Worm (Caenorhabditis elegans) whole organism, L2 larva: ENCODE measurements around the gene F19H6.6.

ENCODE experiments used
- C34F6.9 ChIP-seq: fragments of 150-350 bp; optimal IDR thresholded peaks from 2 replicates; lab custom pipeline; 2014; ENCODE audit warnings: missing biosample characterization, missing genetic modification characterization
- F13H6.1 ChIP-seq: sonication (generic microtip); optimal IDR thresholded peaks from 2 replicates; lab custom pipeline; 2016; ENCODE audit warnings: missing genetic modification characterization, missing compliant biosample characterization
- R02D3.7 ChIP-seq: fragments of 150-350 bp; optimal IDR thresholded peaks from 2 replicates; lab custom pipeline; 2014; ENCODE audit warnings: missing biosample characterization, missing genetic modification characterization
- Y55F3AM.14 ChIP-seq: fragments of 200-800 bp; sonication (Bioruptor generic); optimal IDR thresholded peaks from 2 replicates; lab custom pipeline; 2018; ENCODE audit warnings: mild to moderate bottlenecking, missing genetic modification characterization, missing compliant biosample characterization
- ZK546.5 ChIP-seq: sonication (generic microtip); optimal IDR thresholded peaks from 2 replicates; lab custom pipeline; 2017; ENCODE audit warnings: missing biosample characterization, missing genetic modification characterization
- alr-1 ChIP-seq: fragments of 150-350 bp; optimal IDR thresholded peaks from 2 replicates; lab custom pipeline; 2014; ENCODE audit warnings: missing biosample characterization, missing genetic modification characterization
- aly-2 ChIP-seq: fragments of 150-350 bp; optimal IDR thresholded peaks from 2 replicates; lab custom pipeline; 2014; ENCODE audit warnings: missing biosample characterization, missing genetic modification characterization
- ama-1 ChIP-seq: fragments of 150-350 bp; optimal IDR thresholded peaks from 2 replicates; lab custom pipeline; 2018; ENCODE audit warnings: inconsistent platforms
- blmp-1 ChIP-seq: sonication (generic microtip); optimal IDR thresholded peaks from 2 replicates; lab custom pipeline; 2017; ENCODE audit warnings: missing genetic modification characterization, mild to moderate bottlenecking, missing compliant biosample characterization, antibody characterized with exemption, moderate library complexity; ENCODE audit not compliant: insufficient read depth
- ceh-16 ChIP-seq: fragments of 150-350 bp; optimal IDR thresholded peaks from 2 replicates; lab custom pipeline; 2014; ENCODE audit warnings: missing biosample characterization, missing genetic modification characterization
- ceh-82 ChIP-seq: fragments of 150-350 bp; optimal IDR thresholded peaks from 2 replicates; lab custom pipeline; 2014; ENCODE audit warnings: missing biosample characterization, missing genetic modification characterization
- crh-2 ChIP-seq: sonication (generic microtip); optimal IDR thresholded peaks from 2 replicates; lab custom pipeline; 2017; ENCODE audit warnings: missing biosample characterization, missing genetic modification characterization
- egl-27 ChIP-seq: sonication (generic microtip); optimal IDR thresholded peaks from 3 replicates; lab custom pipeline; 2017; ENCODE audit warnings: missing biosample characterization, missing genetic modification reagents, missing genetic modification characterization
- elt-1 ChIP-seq: fragments of 150-350 bp; optimal IDR thresholded peaks from 2 replicates; lab custom pipeline; 2014; ENCODE audit warnings: missing biosample characterization, missing genetic modification characterization
- elt-3 ChIP-seq: sonication (generic microtip); optimal IDR thresholded peaks from 2 replicates; lab custom pipeline; 2017; ENCODE audit warnings: missing biosample characterization, missing genetic modification characterization
- fos-1 ChIP-seq: fragments of 150-350 bp; optimal IDR thresholded peaks from 2 replicates; lab custom pipeline; 2014; ENCODE audit warnings: missing biosample characterization, missing genetic modification characterization
- lin-11 ChIP-seq: fragments of 150-350 bp; sonication (generic microtip); optimal IDR thresholded peaks from 2 replicates; lab custom pipeline; 2014; ENCODE audit warnings: missing biosample characterization, missing genetic modification characterization, inconsistent platforms, mixed read lengths
- lin-13 ChIP-seq: fragments of 150-350 bp; optimal IDR thresholded peaks from 2 replicates; lab custom pipeline; 2014; ENCODE audit warnings: missing biosample characterization, missing genetic modification reagents, missing genetic modification characterization
- lin-39 ChIP-seq: fragments of 150-350 bp; optimal IDR thresholded peaks from 2 replicates; lab custom pipeline; 2014; ENCODE audit warnings: missing biosample characterization, missing genetic modification reagents, missing genetic modification characterization
- lsy-2 ChIP-seq, 2 experiments: fragments of 150-350 bp in 1 of 2; sonication (generic microtip) in 1 of 2; optimal IDR thresholded peaks; 2 replicates each; lab custom pipeline; 2014 to 2017; ENCODE audit warnings: missing biosample characterization in 2 of 2, missing genetic modification characterization in 2 of 2
- mab-5 ChIP-seq: fragments of 150-350 bp; optimal IDR thresholded peaks from 2 replicates; lab custom pipeline; 2014; ENCODE audit warnings: missing biosample characterization, missing genetic modification characterization
- mbf-1 ChIP-seq: sonication (generic microtip); optimal IDR thresholded peaks from 2 replicates; lab custom pipeline; 2017; ENCODE audit warnings: missing biosample characterization, missing genetic modification characterization
- mdl-1 ChIP-seq, 2 experiments: fragments of 150-350 bp in 1 of 2; sonication (generic microtip) in 1 of 2; optimal IDR thresholded peaks; 2 replicates each; lab custom pipeline; 2017; ENCODE audit warnings: missing biosample characterization in 2 of 2, missing genetic modification characterization in 2 of 2
- nhr-10 ChIP-seq: sonication (generic microtip); optimal IDR thresholded peaks from 2 replicates; lab custom pipeline; 2017; ENCODE audit warnings: missing biosample characterization, missing genetic modification characterization
- nhr-11 ChIP-seq: fragments of 150-350 bp; optimal IDR thresholded peaks from 2 replicates; lab custom pipeline; 2014; ENCODE audit warnings: missing biosample characterization, missing genetic modification characterization
- nhr-129 ChIP-seq: fragments of 150-350 bp; optimal IDR thresholded peaks from 2 replicates; lab custom pipeline; 2014; ENCODE audit warnings: missing biosample characterization, missing genetic modification characterization
- nhr-21 ChIP-seq: fragments of 150-350 bp; optimal IDR thresholded peaks from 2 replicates; lab custom pipeline; 2014; ENCODE audit warnings: missing biosample characterization, missing genetic modification characterization
- nhr-23 ChIP-seq: fragments of 150-350 bp; optimal IDR thresholded peaks from 2 replicates; lab custom pipeline; 2014; ENCODE audit warnings: missing biosample characterization, missing genetic modification reagents, missing genetic modification characterization
- nhr-237 ChIP-seq: fragments of 150-350 bp; optimal IDR thresholded peaks from 2 replicates; lab custom pipeline; 2014; ENCODE audit warnings: missing biosample characterization, missing genetic modification characterization
- nhr-6 ChIP-seq: fragments of 150-350 bp; optimal IDR thresholded peaks from 2 replicates; lab custom pipeline; 2014; ENCODE audit warnings: missing biosample characterization, missing genetic modification characterization
- nhr-77 ChIP-seq: fragments of 150-350 bp; optimal IDR thresholded peaks from 2 replicates; lab custom pipeline; 2014; ENCODE audit warnings: missing biosample characterization, missing genetic modification characterization
- peb-1 ChIP-seq: fragments of 150-350 bp; optimal IDR thresholded peaks from 2 replicates; lab custom pipeline; 2014; ENCODE audit warnings: missing biosample characterization, missing genetic modification characterization
- sem-4 ChIP-seq: fragments of 150-350 bp; optimal IDR thresholded peaks from 2 replicates; lab custom pipeline; 2014; ENCODE audit warnings: missing biosample characterization, missing genetic modification reagents, missing genetic modification characterization
- skn-1 ChIP-seq: sonication (generic microtip); optimal IDR thresholded peaks from 2 replicates; lab custom pipeline; 2017; ENCODE audit warnings: missing biosample characterization, missing genetic modification characterization
- sma-3 ChIP-seq: sonication (generic microtip); optimal IDR thresholded peaks from 2 replicates; lab custom pipeline; 2016; ENCODE audit warnings: missing genetic modification reagents, missing genetic modification characterization, missing compliant biosample characterization
- sma-9 ChIP-seq, 2 experiments: fragments of 150-350 bp in 1 of 2; sonication (generic microtip) in 1 of 2; optimal IDR thresholded peaks; 2 replicates each; lab custom pipeline; 2014 to 2016; ENCODE audit warnings: missing genetic modification characterization in 2 of 2, mild to moderate bottlenecking in 1 of 2, missing biosample characterization in 1 of 2, missing compliant biosample characterization in 1 of 2, missing genetic modification reagents in 1 of 2, moderate library complexity in 1 of 2
- snpc-4 ChIP-seq: fragments of 150-350 bp; optimal IDR thresholded peaks from 2 replicates; lab custom pipeline; 2014; ENCODE audit warnings: missing biosample characterization, missing genetic modification characterization
- unc-39 ChIP-seq: fragments of 150-350 bp; optimal IDR thresholded peaks from 2 replicates; lab custom pipeline; 2014; ENCODE audit warnings: missing biosample characterization, missing genetic modification characterization
- unc-62 ChIP-seq: fragments of 150-350 bp; optimal IDR thresholded peaks from 2 replicates; lab custom pipeline; 2014; ENCODE audit warnings: missing biosample characterization, missing genetic modification reagents, missing genetic modification characterization
- zag-1 ChIP-seq: fragments of 150-350 bp; optimal IDR thresholded peaks from 2 replicates; lab custom pipeline; 2014; ENCODE audit warnings: missing biosample characterization, missing genetic modification characterization
- ztf-1 ChIP-seq: fragments of 200-800 bp; sonication (Bioruptor generic); conservative IDR thresholded peaks from 2 replicates; pipeline ENCODE4 v1.3.6; 2022; ENCODE audit warnings: missing genetic modification characterization, missing compliant biosample characterization
- ztf-4 ChIP-seq: fragments of 150-350 bp; optimal IDR thresholded peaks from 2 replicates; lab custom pipeline; 2014; ENCODE audit warnings: missing biosample characterization, missing genetic modification characterization

The F19H6.6 gene

ce11 chrX:12371321-12371720 lies 10.7 kb downstream of the F19H6.6 start, which contains the start of gene rif-1.2:
TSS of gene rif-1.2 (minus strand) at chrX:12371421.
- no peak for TF ChIP-seq ztf-1 (GFP tag; lab: Robert Waterston, UW)
- TF ChIP-seq elt-3 (tag; lab: Kevin White, UChicago): no peak
- no peak for TF ChIP-seq blmp-1 (tag; lab: Kevin White, UChicago)
- no peak for TF ChIP-seq nhr-11 (tag; lab: Kevin White, UChicago)
- no peak for TF ChIP-seq unc-39 (tag; lab: Kevin White, UChicago)
- no peak for TF ChIP-seq sem-4 (tag; lab: Kevin White, UChicago)

ce11 chrX:12375783-12376182 lies 15.2 kb downstream of the F19H6.6 start:
- TF ChIP-seq sma-9 (GFP tag; optimal IDR thresholded peaks at IDR 0.05; lab: Kevin White, UChicago) (no peak), sma-9 (tag; optimal IDR thresholded peaks at IDR 0.05; lab: Kevin White, UChicago) (no peak), nhr-11 (tag; lab: Kevin White, UChicago) (no peak), ztf-4 (tag; lab: Kevin White, UChicago) (no peak), ama-1 (lab: Kevin White, UChicago) (no peak), crh-2 (no peak), lsy-2 (tag; optimal IDR thresholded peaks at IDR 0.05; lab: Kevin White, UChicago) (no peak), elt-3 (tag; lab: Kevin White, UChicago) (no peak)

ce11 chrX:12378293-12378692 lies 17.7 kb downstream of the F19H6.6 start, which contains the start of gene glb-13:
TSS of gene glb-13 (minus strand) at chrX:12378393.
- TF ChIP-seq peb-1 (no peak), nhr-10 (no peak), elt-3 (tag; lab: Kevin White, UChicago) (no peak), elt-1 (tag; lab: Kevin White, UChicago) (no peak), zag-1 (tag; lab: Kevin White, UChicago) (no peak), unc-39 (tag; lab: Kevin White, UChicago) (no peak), mbf-1 (tag; lab: Kevin White, UChicago) (no peak), fos-1 (tag; lab: Kevin White, UChicago) (no peak), crh-2 (no peak), unc-62 (no peak), C34F6.9 (tag; lab: Kevin White, UChicago) (no peak), nhr-237 (tag; lab: Kevin White, UChicago) (no peak), mdl-1 (tag; optimal IDR thresholded peaks at IDR 0.05; lab: Kevin White, UChicago) (no peak)

- TF ChIP-seq skn-1 (no peak), sma-3 (GFP tag; lab: Kevin White, UChicago) (no peak), egl-27 (tag; lab: Kevin White, UChicago) (no peak), ZK546.5 (no peak), nhr-237 (tag; lab: Kevin White, UChicago) (no peak)
Measured at ce11 chrX:12391380-12391779, 30.8 kb downstream of the F19H6.6 start, which contains the start of gene nekl-3. TSS of gene nekl-3 (minus strand) at chrX:12391480.

- peak; percentile 80 for TF ChIP-seq zag-1 (tag; lab: Kevin White, UChicago)
- TF ChIP-seq nhr-23 (tag; lab: Kevin White, UChicago): no peak
- no peak for TF ChIP-seq ZK546.5
- no peak for TF ChIP-seq mbf-1 (tag; lab: Kevin White, UChicago)
- peak; percentile 40 for TF ChIP-seq unc-62
- peak; percentile 92 for TF ChIP-seq egl-27 (tag; lab: Kevin White, UChicago)
- no peak for TF ChIP-seq alr-1 (tag; lab: Kevin White, UChicago)
- no peak for TF ChIP-seq elt-3 (tag; lab: Kevin White, UChicago)
- no peak for TF ChIP-seq R02D3.7 (tag; lab: Kevin White, UChicago)
- peak; percentile 33 for TF ChIP-seq ceh-82 (tag; lab: Kevin White, UChicago)
- TF ChIP-seq lin-11 (tag; lab: Kevin White, UChicago): peak; percentile 81
- peak; percentile 83 to 93 for TF ChIP-seq lsy-2 (tag; optimal IDR thresholded peaks at IDR 0.05; lab: Kevin White, UChicago)
- no peak for TF ChIP-seq unc-39 (tag; lab: Kevin White, UChicago)
- peak; percentile 77 for TF ChIP-seq Y55F3AM.14 (GFP tag; lab: Kevin White, UChicago)
- TF ChIP-seq aly-2 (tag; lab: Kevin White, UChicago): no peak
- no peak for TF ChIP-seq ama-1 (lab: Kevin White, UChicago)
- peak; percentile 37 for TF ChIP-seq lin-39 (tag; lab: Kevin White, UChicago)
- peak; percentile 42 for TF ChIP-seq skn-1
- TF ChIP-seq nhr-237 (tag; lab: Kevin White, UChicago): no peak
- TF ChIP-seq mab-5 (tag; lab: Kevin White, UChicago): peak; percentile 92
- no peak for TF ChIP-seq nhr-11 (tag; lab: Kevin White, UChicago)
- peak; percentile 95 for TF ChIP-seq nhr-6 (tag; lab: Kevin White, UChicago)
- TF ChIP-seq lin-13 (GFP tag; lab: Kevin White, UChicago): peak; percentile 96
- TF ChIP-seq elt-1 (tag; lab: Kevin White, UChicago): no peak
- peak; percentile 98 for TF ChIP-seq C34F6.9 (tag; lab: Kevin White, UChicago)
- TF ChIP-seq nhr-129 (tag; lab: Kevin White, UChicago): peak; percentile 99
- TF ChIP-seq fos-1 (tag; lab: Kevin White, UChicago): peak; percentile 92
- peak; percentile 97 for TF ChIP-seq F13H6.1 (tag; lab: Kevin White, UChicago)
- TF ChIP-seq snpc-4 (tag; lab: Kevin White, UChicago): peak; percentile 83
- TF ChIP-seq ceh-16 (tag; lab: Kevin White, UChicago): peak; percentile 46
- peak; percentile 25 to 80 for TF ChIP-seq mdl-1 (tag; optimal IDR thresholded peaks at IDR 0.05; lab: Kevin White, UChicago)
- TF ChIP-seq nhr-77 (tag; lab: Kevin White, UChicago): peak; percentile 53
- peak; percentile 93 for TF ChIP-seq nhr-21 (tag; lab: Kevin White, UChicago)
Measured at ce11 chrX:12393786-12394308, 33.2 kb downstream of the F19H6.6 start, which contains the start of gene F17E5.2. TSS of gene F17E5.2 (plus strand) at chrX:12394258.
